Fruit fly (Drosophila melanogaster) whole organism, wandering third instar larva: ENCODE measurements around the gene CG34425.

Source experiments
- Mio ChIP-seq: sonication (Bioruptor generic); optimal IDR thresholded peaks from 2 replicates; lab custom pipeline; 2016; ENCODE audit warnings: missing biosample characterization, missing genetic modification characterization
- N ChIP-seq: fragments of >200 bp; optimal IDR thresholded peaks from 2 replicates; lab custom pipeline; 2018; ENCODE audit warnings: missing biosample characterization, missing external identifiers, missing genetic modification characterization
- OdsH ChIP-seq: fragments of 200-800 bp; sonication (Bioruptor generic); optimal IDR thresholded peaks from 2 replicates; lab custom pipeline; 2016; ENCODE audit warnings: missing biosample characterization, mild to moderate bottlenecking, missing genetic modification characterization
- dl ChIP-seq, 2 experiments: fragments of 175-275, 200-275 bp in 1 of 2; fragments of 200-275 bp in 1 of 2; sonication (Bioruptor generic); optimal IDR thresholded peaks; lab custom pipeline; 2018; ENCODE audit warnings: mild to moderate bottlenecking in 2 of 2, missing biosample characterization in 2 of 2, missing genetic modification characterization in 2 of 2, moderate library complexity in 2 of 2; ENCODE audit not compliant: partially characterized antibody in 2 of 2, insufficient read depth in 1 of 2
- fru ChIP-seq: fragments of 200-800 bp; sonication (Bioruptor generic); optimal IDR thresholded peaks from 3 replicates; lab custom pipeline; 2016; ENCODE audit warnings: missing biosample characterization, mild to moderate bottlenecking, missing genetic modification characterization
- h ChIP-seq: fragments of 200-800 bp; sonication (Bioruptor generic); optimal IDR thresholded peaks from 3 replicates; lab custom pipeline; 2016; ENCODE audit warnings: missing biosample characterization, mild to moderate bottlenecking, missing genetic modification characterization
- lola ChIP-seq: fragments of >200 bp; optimal IDR thresholded peaks from 2 replicates; lab custom pipeline; 2017; ENCODE audit warnings: missing biosample characterization, missing genetic modification characterization
- psq ChIP-seq: fragments of 200-800 bp; sonication (Bioruptor generic); optimal IDR thresholded peaks from 3 replicates; lab custom pipeline; 2017; ENCODE audit warnings: missing biosample characterization, mild to moderate bottlenecking, missing genetic modification characterization, moderate library complexity
- woc ChIP-seq: sonication (Bioruptor generic); optimal IDR thresholded peaks from 2 replicates; lab custom pipeline; 2016; ENCODE audit warnings: missing biosample characterization, mild to moderate bottlenecking, missing genetic modification characterization

DNA sequence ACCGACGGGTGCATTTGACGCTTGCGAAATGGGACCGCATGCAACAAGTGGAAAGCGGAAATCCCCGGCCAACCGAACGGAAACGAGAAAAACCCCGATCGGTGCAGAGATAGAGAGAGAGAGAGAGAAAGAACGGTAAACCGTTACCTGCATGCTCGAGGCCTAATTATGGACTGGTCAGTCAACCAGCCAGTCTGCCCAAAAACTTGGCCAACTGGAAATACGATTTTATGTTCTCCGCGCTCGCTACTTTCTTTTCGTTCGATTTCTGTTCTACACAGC lies 33.5 kb downstream of the CG34425 start:
- TF ChIP-seq fru (GFP tag; lab: Kevin White, UChicago) (no peak), N (GFP tag; lab: Kevin White, UChicago) (no peak), dl (GFP tag; optimal IDR thresholded peaks at IDR 0.05; lab: Kevin White, UChicago; ENCODE audit: insufficient read depth in 1 of 2, partially characterized antibody in 2 of 2) (no peak), lola (GFP tag; lab: Kevin White, UChicago) (no peak), h (no peak), Mio (GFP tag; lab: Kevin White, UChicago) (no peak), woc (GFP tag; lab: Kevin White, UChicago) (no peak), psq (GFP tag; lab: Kevin White, UChicago) (no peak), OdsH (GFP tag; lab: Kevin White, UChicago) (no peak)
